Fruit fly (Drosophila melanogaster) whole organism, embryonic: Measurements from ENCODE around the gene CG14221.

Source experiments
- CG10147 ChIP-seq: fragments of 200-800 bp; sonication (Bioruptor generic); optimal IDR thresholded peaks from 2 replicates; lab custom pipeline; 2019; ENCODE audit warnings: missing biosample characterization, mild to moderate bottlenecking, missing genetic modification characterization, moderate library complexity
- CG10321 ChIP-seq: fragments of 200-800 bp; sonication (Bioruptor generic); IDR thresholded peaks from 2 replicates; pipeline ENCODE4 v1.3.6; 2022; ENCODE audit warnings: missing biosample characterization, missing genetic modification characterization
- CG10366 ChIP-seq: fragments of 200-800 bp; sonication (Bioruptor generic); IDR thresholded peaks from 2 replicates; pipeline ENCODE4 v1.3.6; 2022; ENCODE audit warnings: missing biosample characterization, missing genetic modification characterization
- CG12391 ChIP-seq: fragments of 200-800 bp; sonication (Bioruptor generic); optimal IDR thresholded peaks from 3 replicates; lab custom pipeline; 2018; ENCODE audit warnings: missing biosample characterization, mild to moderate bottlenecking, missing genetic modification characterization, moderate library complexity
- CG13287 ChIP-seq: fragments of 200-800 bp; sonication (Bioruptor generic); IDR thresholded peaks from 2 replicates; pipeline ENCODE4 v1.3.6; 2022; ENCODE audit warnings: missing biosample characterization, missing genetic modification characterization; ENCODE audit not compliant: partially characterized antibody
- CG14441 ChIP-seq: fragments of 200-800 bp; sonication (Bioruptor generic); IDR thresholded peaks from 2 replicates; pipeline ENCODE4 v1.3.6; 2022; ENCODE audit warnings: missing biosample characterization, missing genetic modification characterization
- CG14710 ChIP-seq: fragments of 200-800 bp; sonication (Bioruptor generic); optimal IDR thresholded peaks from 3 replicates; lab custom pipeline; 2019; ENCODE audit warnings: missing biosample characterization, mild to moderate bottlenecking, missing genetic modification characterization, moderate library complexity
- CG14860 ChIP-seq: fragments of 200-800 bp; sonication (Bioruptor generic); IDR thresholded peaks from 3 replicates; pipeline ENCODE4 v1.3.6; 2022; ENCODE audit warnings: missing biosample characterization, missing genetic modification characterization; ENCODE audit not compliant: partially characterized antibody
- CG1832 ChIP-seq: fragments of 200-800 bp; sonication (Bioruptor generic); optimal IDR thresholded peaks from 2 replicates; lab custom pipeline; 2017; ENCODE audit warnings: missing biosample characterization, mild to moderate bottlenecking, missing genetic modification characterization, inconsistent platforms
- CG2889 ChIP-seq: fragments of 200-800 bp; sonication (Bioruptor generic); IDR thresholded peaks from 3 replicates; pipeline ENCODE4 v1.3.6; 2022; ENCODE audit warnings: missing biosample characterization, missing genetic modification characterization
- CG31224 ChIP-seq: fragments of 200-800 bp; sonication (Bioruptor generic); IDR thresholded peaks from 2 replicates; pipeline ENCODE4 v1.3.6; 2022; ENCODE audit warnings: missing biosample characterization, missing genetic modification characterization
- CG31441 ChIP-seq: fragments of 200-800 bp; sonication (Bioruptor generic); IDR thresholded peaks from 2 replicates; pipeline ENCODE4 v1.3.6; 2022; ENCODE audit warnings: missing biosample characterization, missing genetic modification characterization
- CG3407 ChIP-seq: fragments of 200-800 bp; sonication (Bioruptor generic); optimal IDR thresholded peaks from 2 replicates; lab custom pipeline; 2018; ENCODE audit warnings: missing biosample characterization, mild to moderate bottlenecking, missing genetic modification characterization
- CG34224 ChIP-seq: fragments of 200-800 bp; sonication (Bioruptor generic); IDR thresholded peaks from 3 replicates; pipeline ENCODE4 v1.3.6; 2022; ENCODE audit warnings: missing biosample characterization, missing genetic modification characterization; ENCODE audit not compliant: partially characterized antibody
- CG3838 ChIP-seq: fragments of 200-800 bp; sonication (Bioruptor generic); optimal IDR thresholded peaks from 3 replicates; lab custom pipeline; 2016; ENCODE audit warnings: missing biosample characterization, missing genetic modification characterization
- CG6254 ChIP-seq: fragments of 200-800 bp; sonication (Bioruptor generic); optimal IDR thresholded peaks from 3 replicates; lab custom pipeline; 2017; ENCODE audit warnings: mild to moderate bottlenecking, missing biosample characterization, missing genetic modification reagents, missing genetic modification characterization
- CG8089 ChIP-seq: fragments of 200-800 bp; sonication (Bioruptor generic); optimal IDR thresholded peaks from 3 replicates; lab custom pipeline; 2016; ENCODE audit warnings: missing biosample characterization, missing genetic modification characterization
- CG8765 ChIP-seq: fragments of 200-800 bp; sonication (Bioruptor generic); IDR thresholded peaks from 2 replicates; pipeline ENCODE4 v1.3.6; 2022; ENCODE audit warnings: missing biosample characterization, missing genetic modification characterization
- CG8924 ChIP-seq: fragments of 200-800 bp; optimal IDR thresholded peaks from 3 replicates; lab custom pipeline; 2019; ENCODE audit warnings: missing biosample characterization, mild to moderate bottlenecking, missing genetic modification characterization, moderate library complexity
- Dfd ChIP-seq, 2 experiments: fragments of >200 bp; optimal IDR thresholded peaks; 2 replicates each; lab custom pipeline; 2017; ENCODE audit warnings: missing biosample characterization in 2 of 2, missing genetic modification characterization in 2 of 2
- Dip3 ChIP-seq: fragments of 200-800 bp; sonication (Bioruptor generic); optimal IDR thresholded peaks from 3 replicates; lab custom pipeline; 2016; ENCODE audit warnings: missing biosample characterization, missing genetic modification characterization
- HLH54F ChIP-seq: fragments of 200-800 bp; sonication (Bioruptor generic); optimal IDR thresholded peaks from 3 replicates; lab custom pipeline; 2016; ENCODE audit warnings: missing biosample characterization, missing genetic modification characterization
- HLHmδ ChIP-seq: fragments of 200-800 bp; sonication (Bioruptor generic); optimal IDR thresholded peaks from 2 replicates; lab custom pipeline; 2018; ENCODE audit warnings: missing biosample characterization, mild to moderate bottlenecking, missing genetic modification characterization, moderate library complexity
- Kr ChIP-seq: fragments of 200-800 bp; sonication (Bioruptor generic); optimal IDR thresholded peaks from 2 replicates; lab custom pipeline; 2017; ENCODE audit warnings: missing biosample characterization, mild to moderate bottlenecking, missing genetic modification characterization
- Lpt ChIP-seq: fragments of >200 bp; optimal IDR thresholded peaks from 2 replicates; lab custom pipeline; 2018; ENCODE audit warnings: missing biosample characterization, missing genetic modification characterization
- MBD-R2 ChIP-seq: fragments of 200-800 bp; sonication (Bioruptor generic); IDR thresholded peaks from 2 replicates; pipeline ENCODE4 v1.3.6; 2022; ENCODE audit warnings: missing biosample characterization, missing genetic modification characterization
- MESR4 ChIP-seq: fragments of 200-800 bp; sonication (Bioruptor generic); optimal IDR thresholded peaks from 2 replicates; lab custom pipeline; 2018; ENCODE audit warnings: missing biosample characterization, mild to moderate bottlenecking, missing genetic modification characterization, moderate library complexity
- NC2α ChIP-seq: fragments of 200-800 bp; sonication (Bioruptor generic); optimal IDR thresholded peaks from 2 replicates; lab custom pipeline; 2016; ENCODE audit warnings: missing biosample characterization, missing genetic modification characterization
- Nf-YC ChIP-seq: fragments of 200-800 bp; optimal IDR thresholded peaks from 3 replicates; lab custom pipeline; 2019; ENCODE audit warnings: missing biosample characterization, mild to moderate bottlenecking, missing genetic modification characterization, moderate library complexity
- TFAM ChIP-seq: fragments of 200-800 bp; sonication (Bioruptor generic); optimal IDR thresholded peaks from 2 replicates; lab custom pipeline; 2017; ENCODE audit warnings: missing biosample characterization, missing genetic modification characterization, inconsistent platforms
- Tbp ChIP-seq: fragments of >200 bp; optimal IDR thresholded peaks from 2 replicates; lab custom pipeline; 2018; ENCODE audit warnings: missing biosample characterization, missing genetic modification characterization
- al ChIP-seq: fragments of 200-800 bp; sonication (Bioruptor generic); IDR thresholded peaks from 2 replicates; pipeline ENCODE4 v1.3.6; 2022; ENCODE audit warnings: missing biosample characterization, missing genetic modification characterization
- chn ChIP-seq: fragments of 200-800 bp; sonication (Bioruptor generic); optimal IDR thresholded peaks from 2 replicates; lab custom pipeline; 2016; ENCODE audit warnings: missing biosample characterization, missing genetic modification characterization
- dysf ChIP-seq: fragments of 200-800 bp; sonication (Bioruptor generic); IDR thresholded peaks from 3 replicates; pipeline ENCODE4 v1.3.6; 2022; ENCODE audit warnings: missing biosample characterization, missing genetic modification characterization
- eve ChIP-seq, 2 experiments: fragments of >200 bp; optimal IDR thresholded peaks; 2 replicates each; lab custom pipeline; 2017; ENCODE audit warnings: missing biosample characterization in 2 of 2, missing genetic modification characterization in 2 of 2
- fu2 ChIP-seq: fragments of 200-800 bp; sonication (Bioruptor generic); optimal IDR thresholded peaks from 2 replicates; lab custom pipeline; 2016; ENCODE audit warnings: missing biosample characterization, missing genetic modification characterization
- gsb ChIP-seq: fragments of 200-800 bp; sonication (Bioruptor generic); IDR thresholded peaks from 2 replicates; pipeline ENCODE4 v1.3.6; 2022; ENCODE audit warnings: missing biosample characterization, missing genetic modification characterization
- gsb-n ChIP-seq: fragments of 200-800 bp; sonication (Bioruptor generic); optimal IDR thresholded peaks from 3 replicates; lab custom pipeline; 2018; ENCODE audit warnings: missing biosample characterization, mild to moderate bottlenecking, missing genetic modification characterization
- her ChIP-seq: fragments of 200-800 bp; sonication (Bioruptor generic); optimal IDR thresholded peaks from 2 replicates; lab custom pipeline; 2016; ENCODE audit warnings: missing biosample characterization, missing genetic modification characterization
- hth ChIP-seq: fragments of >200 bp; optimal IDR thresholded peaks from 2 replicates; lab custom pipeline; 2017; ENCODE audit warnings: inconsistent platforms
- inv ChIP-seq: fragments of 200-800 bp; sonication (Bioruptor generic); IDR thresholded peaks from 2 replicates; pipeline ENCODE4 v1.3.6; 2022; ENCODE audit warnings: missing biosample characterization, missing genetic modification characterization; ENCODE audit not compliant: partially characterized antibody
- kay ChIP-seq: fragments of 200-800 bp; sonication (Bioruptor generic); optimal IDR thresholded peaks from 2 replicates; lab custom pipeline; 2016; ENCODE audit warnings: missing biosample characterization, missing genetic modification characterization
- klu ChIP-seq: fragments of 200-800 bp; sonication (Bioruptor generic); IDR thresholded peaks from 2 replicates; pipeline ENCODE4 v1.3.6; 2022; ENCODE audit warnings: missing biosample characterization, missing genetic modification characterization
- peb ChIP-seq: fragments of 200-800 bp; sonication (Bioruptor generic); IDR thresholded peaks from 2 replicates; pipeline ENCODE4 v1.3.6; 2022; ENCODE audit warnings: missing biosample characterization, missing genetic modification characterization
- pros ChIP-seq: fragments of 200-800 bp; sonication (Bioruptor generic); optimal IDR thresholded peaks from 3 replicates; lab custom pipeline; 2019; ENCODE audit warnings: missing biosample characterization, mild to moderate bottlenecking, missing genetic modification characterization, moderate library complexity
- sd ChIP-seq: fragments of 200-800 bp; sonication (Bioruptor generic); optimal IDR thresholded peaks from 3 replicates; lab custom pipeline; 2018; ENCODE audit warnings: missing biosample characterization, mild to moderate bottlenecking, missing genetic modification characterization, moderate library complexity
- sim ChIP-seq: fragments of 200-800 bp; sonication (Bioruptor generic); IDR thresholded peaks from 2 replicates; pipeline ENCODE4 v1.3.6; 2022; ENCODE audit warnings: missing biosample characterization, missing genetic modification characterization
- slp2 ChIP-seq: fragments of 200-800 bp; sonication (Bioruptor generic); optimal IDR thresholded peaks from 2 replicates; lab custom pipeline; 2016; ENCODE audit warnings: missing biosample characterization, missing genetic modification characterization
- trh ChIP-seq: fragments of 200-800 bp; sonication (Bioruptor generic); optimal IDR thresholded peaks from 2 replicates; lab custom pipeline; 2016; ENCODE audit warnings: missing biosample characterization, missing genetic modification characterization
- yki ChIP-seq: fragments of >200 bp; optimal IDR thresholded peaks from 3 replicates; lab custom pipeline; 2018
- zf30C ChIP-seq: fragments of 200-800 bp; sonication (Bioruptor generic); optimal IDR thresholded peaks from 3 replicates; lab custom pipeline; 2018; ENCODE audit warnings: missing biosample characterization, mild to moderate bottlenecking, missing genetic modification characterization
- zfh2 ChIP-seq: fragments of 200-800 bp; sonication (Bioruptor generic); optimal IDR thresholded peaks from 2 replicates; lab custom pipeline; 2016; ENCODE audit warnings: missing biosample characterization, missing genetic modification characterization

The CG14221 gene

DNA sequence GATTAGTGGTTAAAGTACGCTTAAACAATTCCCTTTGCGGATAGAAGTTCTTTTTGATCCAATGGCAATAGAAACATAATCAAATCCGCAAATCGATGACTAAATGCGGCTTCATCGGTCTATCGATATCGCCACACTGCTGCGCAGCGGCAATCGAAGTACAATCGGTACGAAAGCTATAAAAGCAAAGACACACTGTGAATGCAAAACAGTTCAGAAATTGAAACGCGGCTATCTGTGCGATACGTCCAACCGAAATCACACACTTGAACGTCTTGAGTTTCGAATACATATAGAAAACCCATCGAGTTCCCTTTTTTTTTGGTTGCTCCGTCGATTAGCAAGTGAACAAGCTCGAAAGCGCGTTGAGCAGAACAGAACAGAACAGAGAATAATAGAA is 16.0 kb downstream of the CG14221 start, which contains the start of gene CG14207 (continued):
- no peak for TF ChIP-seq Lpt (GFP tag; lab: Kevin White, UChicago)
- peak; percentile 32; the same call in 1 of the 2 replicates for TF ChIP-seq inv
- peak; percentile 11 for TF ChIP-seq CG14710
- TF ChIP-seq CG14441 (GFP tag; lab: Robert Waterston, UW), result no peak
- TF ChIP-seq CG31441 (GFP tag; lab: Robert Waterston, UW), result 0 out of 2 replicates have a peak, but pooled peaks have one; percentile 14
- TF ChIP-seq fu2, result no peak
- peak; percentile 4 for TF ChIP-seq sd (tag; lab: Kevin White, UChicago)
- TF ChIP-seq peb, result no peak
- no peak for TF ChIP-seq TFAM (GFP tag; lab: Kevin White, UChicago)
- peak; percentile 80 for TF ChIP-seq CG13287 (GFP tag; lab: Robert Waterston, UW)
- peak; percentile 10 for TF ChIP-seq Nf-YC

dm6 chrX:19603953-19604352 is 17.1 kb downstream of the CG14221 start:
- TF ChIP-seq MBD-R2 (GFP tag; lab: Robert Waterston, UW) (peak; percentile 75), slp2 (GFP tag; lab: Kevin White, UChicago) (peak; percentile 42), Tbp (GFP tag; lab: Kevin White, UChicago) (no peak), CG34224 (GFP tag; lab: Robert Waterston, UW) (no peak), MESR4 (GFP tag; lab: Kevin White, UChicago) (no peak), trh (GFP tag; lab: Kevin White, UChicago) (no peak), eve (GFP tag; optimal IDR thresholded peaks at IDR 0.05; lab: Kevin White, UChicago) (no peak), CG12391 (tag; lab: Kevin White, UChicago) (peak; percentile 69), CG3407 (GFP tag; lab: Kevin White, UChicago) (peak; percentile 12), CG8765 (peak; percentile 39; the same call in 1 of the 2 replicates), CG14860 (GFP tag; lab: Robert Waterston, UW) (no peak), CG31224 (peak; percentile 83), CG10147 (peak; percentile 60), zf30C (peak; percentile 27), CG6254 (GFP tag; lab: Kevin White, UChicago) (peak; percentile 39), zfh2 (GFP tag; lab: Kevin White, UChicago) (peak; percentile 44), chn (GFP tag; lab: Kevin White, UChicago) (peak; percentile 60), kay (GFP tag; lab: Kevin White, UChicago) (peak; percentile 68), CG3838 (GFP tag; lab: Kevin White, UChicago) (no peak), NC2α (GFP tag; lab: Kevin White, UChicago) (no peak), CG10366 (GFP tag; lab: Robert Waterston, UW) (peak; percentile 88), HLHmδ (no peak), CG1832 (no peak), Kr (no peak), HLH54F (GFP tag; lab: Kevin White, UChicago) (peak; percentile 27), CG8089 (GFP tag; lab: Kevin White, UChicago) (no peak), klu (GFP tag; lab: Robert Waterston, UW) (peak; percentile 74), sim (GFP tag; lab: Robert Waterston, UW) (peak; percentile 27; the same call in 1 of the 2 replicates), al (GFP tag; lab: Robert Waterston, UW) (peak; percentile 87), pros (GFP tag; lab: Kevin White, UChicago) (no peak), Dfd (GFP tag; optimal IDR thresholded peaks at IDR 0.05; lab: Kevin White, UChicago) (no peak), her (GFP tag; lab: Kevin White, UChicago) (no peak), gsb-n (peak; percentile 28), dysf (GFP tag; lab: Robert Waterston, UW) (peak; percentile 86), Dip3 (peak; percentile 51), yki (lab: Kevin White, UChicago) (no peak), sd (tag; lab: Kevin White, UChicago) (peak; percentile 25), gsb (GFP tag; lab: Robert Waterston, UW) (peak; percentile 63), CG8924 (tag; lab: Kevin White, UChicago) (peak; percentile 72), CG2889 (GFP tag; lab: Robert Waterston, UW) (peak; percentile 73), CG10321 (GFP tag; lab: Robert Waterston, UW) (no peak), hth (no peak)
